Worm (Caenorhabditis elegans): ENCODE measurements around the gene F14H8.2.

DNA sequence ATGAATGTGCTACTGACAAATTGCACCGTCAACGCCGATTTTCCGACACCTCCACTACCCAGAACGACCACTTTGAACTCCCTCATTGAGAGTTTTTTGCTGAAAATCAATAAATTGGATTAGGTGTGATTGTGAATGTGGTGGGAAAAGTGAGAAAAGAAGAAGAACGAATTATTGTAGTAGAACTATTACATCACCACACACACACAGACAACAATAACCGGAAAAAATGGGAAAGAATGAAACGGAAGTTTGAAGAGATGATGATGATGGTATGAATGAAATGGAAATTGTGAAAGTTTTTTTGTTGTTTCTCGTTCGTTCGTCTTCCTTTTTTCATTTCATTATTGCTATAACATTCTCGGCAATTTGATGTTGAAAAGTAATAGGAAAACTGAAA is 43.9 kb upstream of the F14H8.2 start, which contains the start of gene rap-2:
- no peak for TF ChIP-seq pqm-1 (tag; optimal IDR thresholded peaks at IDR 0.05)
- TF ChIP-seq fos-1 (tag; optimal IDR thresholded peaks at IDR 0.05) = no peak
- no peak for TF ChIP-seq isw-1 (GFP tag; IDR thresholded peaks at IDR 0.05)
- no peak for TF ChIP-seq aha-1 (tag; optimal IDR thresholded peaks at IDR 0.05)
- no peak for TF ChIP-seq nhr-76 (tag; optimal IDR thresholded peaks at IDR 0.05)
- TF ChIP-seq ces-1 (GFP tag; optimal IDR thresholded peaks at IDR 0.05) = no peak
